Worm (Caenorhabditis elegans) whole organism, L4 larva: Measurements from ENCODE around the gene F56H9.6.

ENCODE experiments used
- F26F4.8 ChIP-seq: fragments of 200-800 bp; sonication (Bioruptor generic); conservative IDR thresholded peaks from 2 replicates; pipeline ENCODE4 v1.3.6; 2022; ENCODE audit warnings: missing genetic modification characterization, missing compliant biosample characterization
- F37D6.2 ChIP-seq: sonication (generic microtip); optimal IDR thresholded peaks from 2 replicates; lab custom pipeline; 2016; ENCODE audit warnings: mild to moderate bottlenecking, missing genetic modification characterization, missing compliant biosample characterization
- F44E2.7 ChIP-seq: fragments of 200-800 bp; sonication (Bioruptor generic); IDR thresholded peaks from 2 replicates; pipeline ENCODE4 v2.1.2; 2022; ENCODE audit warnings: missing genetic modification characterization, missing compliant biosample characterization
- Y48G9A.11 ChIP-seq: fragments of 200-800 bp; sonication (Bioruptor generic); IDR thresholded peaks from 2 replicates; pipeline ENCODE4 v1.3.6; 2022; ENCODE audit warnings: missing genetic modification reagents, missing genetic modification characterization, missing compliant biosample characterization
- Y75B8A.6 ChIP-seq: fragments of 200-800 bp; sonication (Bioruptor generic); IDR thresholded peaks from 2 replicates; pipeline ENCODE4 v1.3.6; 2022; ENCODE audit warnings: missing genetic modification reagents, missing genetic modification characterization, missing compliant biosample characterization
- aly-2 ChIP-seq: sonication (generic microtip); optimal IDR thresholded peaks from 2 replicates; lab custom pipeline; 2018; ENCODE audit warnings: missing biosample characterization, missing genetic modification characterization
- ama-1 ChIP-seq: fragments of 150-350 bp; optimal IDR thresholded peaks from 2 replicates; lab custom pipeline; 2014; ENCODE audit warnings: inconsistent platforms, mixed read lengths
- attf-4 ChIP-seq: sonication (generic microtip); optimal IDR thresholded peaks from 3 replicates; lab custom pipeline; 2017; ENCODE audit warnings: missing biosample characterization, missing genetic modification characterization
- ceh-20 ChIP-seq: fragments of 200-800 bp; sonication (Bioruptor generic); IDR thresholded peaks from 2 replicates; pipeline ENCODE4 v1.3.6; 2022; ENCODE audit warnings: missing genetic modification reagents, missing genetic modification characterization, missing compliant biosample characterization
- ceh-62 ChIP-seq: sonication (generic microtip); optimal IDR thresholded peaks from 2 replicates; lab custom pipeline; 2017; ENCODE audit warnings: missing biosample characterization, missing genetic modification characterization
- ceh-82 ChIP-seq: sonication (generic microtip); optimal IDR thresholded peaks from 2 replicates; lab custom pipeline; 2017; ENCODE audit warnings: missing biosample characterization, missing genetic modification characterization
- ces-1 ChIP-seq: fragments of 150-350 bp; sonication (generic microtip); optimal IDR thresholded peaks from 4 replicates; lab custom pipeline; 2014; ENCODE audit warnings: missing biosample characterization, missing genetic modification reagents, missing genetic modification characterization
- ctbp-1 ChIP-seq: fragments of 200-800 bp; sonication (Bioruptor generic); IDR thresholded peaks from 2 replicates; pipeline ENCODE4 v1.3.6; 2022; ENCODE audit warnings: missing genetic modification reagents, missing genetic modification characterization, missing compliant biosample characterization
- daf-12 ChIP-seq: fragments of 150-350 bp; optimal IDR thresholded peaks from 2 replicates; lab custom pipeline; 2014; ENCODE audit warnings: missing biosample characterization, missing genetic modification reagents, missing genetic modification characterization
- daf-16 ChIP-seq, 3 experiments: sonication (generic microtip); optimal IDR thresholded peaks; 2 replicates each; lab custom pipeline; 2016 to 2017; ENCODE audit warnings: missing genetic modification characterization in 3 of 3, missing genetic modification reagents in 3 of 3, mild to moderate bottlenecking in 2 of 3, missing compliant biosample characterization in 2 of 3, missing biosample characterization in 1 of 3, moderate library complexity in 1 of 3
- daf-19 ChIP-seq: fragments of 200-800 bp; sonication (Bioruptor generic); conservative IDR thresholded peaks from 2 replicates; pipeline ENCODE4 v1.3.6; 2022; ENCODE audit warnings: missing genetic modification characterization, missing compliant biosample characterization
- dmd-6 ChIP-seq: fragments of 200-800 bp; sonication (Bioruptor generic); IDR thresholded peaks from 2 replicates; pipeline ENCODE4 v1.3.6; 2022; ENCODE audit warnings: missing genetic modification reagents, missing genetic modification characterization, missing compliant biosample characterization
- dmd-8 ChIP-seq: fragments of 200-800 bp; sonication (Bioruptor generic); IDR thresholded peaks from 2 replicates; pipeline ENCODE4 v1.3.6; 2022; ENCODE audit warnings: missing genetic modification characterization, missing compliant biosample characterization
- dmd-9 ChIP-seq: fragments of 200-800 bp; sonication (Bioruptor generic); IDR thresholded peaks from 2 replicates; pipeline ENCODE4 v1.3.6; 2022; ENCODE audit warnings: missing genetic modification reagents, missing genetic modification characterization, missing compliant biosample characterization
- duxl-1 ChIP-seq: sonication (generic microtip); optimal IDR thresholded peaks from 2 replicates; lab custom pipeline; 2016; ENCODE audit warnings: mild to moderate bottlenecking, missing genetic modification characterization, moderate library complexity, missing compliant biosample characterization; ENCODE audit not compliant: poor library complexity
- gei-8 ChIP-seq: fragments of 200-800 bp; sonication (Bioruptor generic); optimal IDR thresholded peaks from 2 replicates; lab custom pipeline; 2018; ENCODE audit warnings: mild to moderate bottlenecking, missing genetic modification characterization, missing compliant biosample characterization
- hlh-30 ChIP-seq: sonication (generic microtip); optimal IDR thresholded peaks from 2 replicates; lab custom pipeline; 2017; ENCODE audit warnings: antibody characterized with exemption, mild to moderate bottlenecking, missing genetic modification characterization, missing compliant biosample characterization; ENCODE audit not compliant: insufficient read depth
- hmg-1.1 ChIP-seq: fragments of 200-800 bp; sonication (Bioruptor generic); IDR thresholded peaks from 2 replicates; pipeline ENCODE4 v1.3.6; 2022; ENCODE audit warnings: missing genetic modification reagents, missing genetic modification characterization, missing compliant biosample characterization
- lin-13 ChIP-seq: fragments of 150-350 bp; optimal IDR thresholded peaks from 2 replicates; lab custom pipeline; 2014; ENCODE audit warnings: missing biosample characterization, missing genetic modification reagents, missing genetic modification characterization
- lin-15B ChIP-seq: fragments of 150-350 bp; sonication (generic microtip); optimal IDR thresholded peaks from 3 replicates; lab custom pipeline; 2014; ENCODE audit warnings: missing biosample characterization, missing genetic modification characterization
- lin-29 ChIP-seq: fragments of 200-800 bp; sonication (Bioruptor generic); IDR thresholded peaks from 2 replicates; pipeline ENCODE4 v1.3.6; 2022; ENCODE audit warnings: missing genetic modification reagents, missing genetic modification characterization, missing compliant biosample characterization
- lsy-2 ChIP-seq, 2 experiments: fragments of 150-350 bp in 1 of 2; sonication (generic microtip) in 1 of 2; optimal IDR thresholded peaks; 2 replicates each; lab custom pipeline; 2014 to 2017; ENCODE audit warnings: missing biosample characterization in 2 of 2, missing genetic modification characterization in 2 of 2
- madf-9 ChIP-seq: fragments of 200-800 bp; sonication (Bioruptor generic); conservative IDR thresholded peaks from 2 replicates; pipeline ENCODE4 v1.3.6; 2022; ENCODE audit warnings: missing genetic modification reagents, missing genetic modification characterization, missing compliant biosample characterization
- mdl-1 ChIP-seq, 2 experiments: fragments of 150-350 bp in 1 of 2; sonication (generic microtip) in 1 of 2; optimal IDR thresholded peaks; 2 replicates each; lab custom pipeline; 2014 to 2017; ENCODE audit warnings: missing biosample characterization in 2 of 2, missing genetic modification characterization in 2 of 2
- mdt-29 ChIP-seq: fragments of 200-800 bp; sonication (Bioruptor generic); IDR thresholded peaks from 2 replicates; pipeline ENCODE4 v1.3.6; 2022; ENCODE audit warnings: missing genetic modification reagents, missing genetic modification characterization, missing compliant biosample characterization
- mep-1 ChIP-seq: fragments of 150-350 bp; sonication (generic microtip); optimal IDR thresholded peaks from 3 replicates; lab custom pipeline; 2014; ENCODE audit warnings: missing biosample characterization, missing genetic modification characterization
- mxl-3 ChIP-seq: fragments of 200-800 bp; sonication (Bioruptor generic); optimal IDR thresholded peaks from 2 replicates; lab custom pipeline; 2018; ENCODE audit warnings: mild to moderate bottlenecking, missing genetic modification characterization, missing compliant biosample characterization
- nhr-10 ChIP-seq: fragments of 150-350 bp; optimal IDR thresholded peaks from 2 replicates; lab custom pipeline; 2014; ENCODE audit warnings: missing biosample characterization, missing genetic modification characterization
- nhr-11 ChIP-seq: fragments of 150-350 bp; optimal IDR thresholded peaks from 2 replicates; lab custom pipeline; 2014; ENCODE audit warnings: missing biosample characterization, missing genetic modification characterization
- nhr-237 ChIP-seq: sonication (generic microtip); optimal IDR thresholded peaks from 2 replicates; lab custom pipeline; 2017; ENCODE audit warnings: missing biosample characterization, missing genetic modification characterization
- nhr-25 ChIP-seq: sonication (generic microtip); optimal IDR thresholded peaks from 2 replicates; lab custom pipeline; 2017; ENCODE audit warnings: missing genetic modification characterization, mild to moderate bottlenecking, missing compliant biosample characterization, antibody characterized with exemption, moderate library complexity, borderline replicate concordance; ENCODE audit not compliant: insufficient read depth
- nhr-41 ChIP-seq: fragments of 200-800 bp; sonication (Bioruptor generic); IDR thresholded peaks from 2 replicates; pipeline ENCODE4 v1.3.6; 2022; ENCODE audit warnings: missing genetic modification reagents, missing genetic modification characterization, missing compliant biosample characterization
- nhr-42 ChIP-seq: fragments of 200-800 bp; sonication (Bioruptor generic); IDR thresholded peaks from 2 replicates; pipeline ENCODE4 v1.3.6; 2022; ENCODE audit warnings: missing genetic modification characterization, missing compliant biosample characterization
- nhr-76 ChIP-seq: fragments of 150-350 bp; optimal IDR thresholded peaks from 2 replicates; lab custom pipeline; 2014; ENCODE audit warnings: missing biosample characterization, missing genetic modification characterization
- sdz-12 ChIP-seq: fragments of 200-800 bp; sonication (Bioruptor generic); optimal IDR thresholded peaks from 2 replicates; lab custom pipeline; 2018; ENCODE audit warnings: mild to moderate bottlenecking, missing genetic modification characterization, missing compliant biosample characterization
- set-16 ChIP-seq: fragments of 200-800 bp; sonication (Bioruptor generic); IDR thresholded peaks from 2 replicates; pipeline ENCODE4 v1.3.6; 2022; ENCODE audit warnings: missing genetic modification reagents, missing genetic modification characterization, missing compliant biosample characterization
- snpc-4 ChIP-seq: fragments of 150-350 bp; optimal IDR thresholded peaks from 2 replicates; lab custom pipeline; 2014; ENCODE audit warnings: missing biosample characterization, missing genetic modification characterization
- tag-97 ChIP-seq: fragments of 200-800 bp; sonication (Bioruptor generic); IDR thresholded peaks from 2 replicates; pipeline ENCODE4 v1.3.6; 2022; ENCODE audit warnings: missing genetic modification characterization, missing compliant biosample characterization
- tra-1 ChIP-seq: fragments of 200-800 bp; sonication (Bioruptor generic); IDR thresholded peaks from 2 replicates; pipeline ENCODE4 v1.3.6; 2022; ENCODE audit warnings: missing genetic modification reagents, missing genetic modification characterization, missing compliant biosample characterization
- zfp-2 ChIP-seq: sonication (generic microtip); optimal IDR thresholded peaks from 2 replicates; lab custom pipeline; 2016; ENCODE audit warnings: mild to moderate bottlenecking, missing genetic modification characterization, missing compliant biosample characterization
- zip-11 ChIP-seq: fragments of 200-800 bp; sonication (Bioruptor generic); IDR thresholded peaks from 2 replicates; pipeline ENCODE4 v1.3.6; 2022; ENCODE audit warnings: missing genetic modification characterization, missing compliant biosample characterization
- ztf-7 ChIP-seq: fragments of 150-350 bp; optimal IDR thresholded peaks from 2 replicates; lab custom pipeline; 2014; ENCODE audit warnings: missing biosample characterization, missing genetic modification characterization

The F56H9.6 gene

DNA sequence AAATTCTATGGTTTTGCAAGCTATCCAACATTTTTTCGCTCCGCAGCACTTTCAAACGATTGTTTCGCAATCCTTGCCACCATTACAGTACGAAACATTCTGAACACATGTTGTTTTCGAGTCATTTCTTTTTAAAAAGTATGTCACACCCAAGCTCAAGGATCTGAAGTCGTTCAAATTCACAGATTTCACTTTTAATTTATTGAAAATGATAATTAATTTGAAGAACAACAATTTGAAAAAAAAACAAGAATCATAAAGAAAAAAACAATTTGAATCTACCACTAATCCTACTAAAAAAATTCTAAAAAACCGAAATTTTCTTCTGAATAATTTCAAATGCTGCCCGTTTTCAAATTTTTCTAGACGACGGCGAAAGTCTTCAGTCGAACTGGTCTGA is 37.3 kb downstream of the F56H9.6 start, which contains the start of gene C14C10.2:
C14C10.2 (minus strand) TSS at position 101 of the 400 bp plus-strand sequence.
- no peak for TF ChIP-seq F37D6.2 (tag; lab: Kevin White, UChicago)
- TF ChIP-seq lin-13 = no peak
- no peak for TF ChIP-seq mdl-1 (tag; optimal IDR thresholded peaks at IDR 0.05; lab: Kevin White, UChicago)
- TF ChIP-seq F44E2.7 (GFP tag; lab: Robert Waterston, UW) = no peak
- no peak for TF ChIP-seq mep-1 (tag; lab: Kevin White, UChicago)
- TF ChIP-seq zip-11 (GFP tag; lab: Robert Waterston, UW) = no peak
- TF ChIP-seq tag-97 = no peak
- TF ChIP-seq duxl-1 (tag; lab: Kevin White, UChicago) = no peak
- no peak for TF ChIP-seq nhr-237 (tag; lab: Kevin White, UChicago)
- no peak for TF ChIP-seq Y75B8A.6
- TF ChIP-seq madf-9 (GFP tag; lab: Robert Waterston, UW) = no peak
- no peak for TF ChIP-seq lin-15B (tag; lab: Kevin White, UChicago)
- TF ChIP-seq dmd-6 (GFP tag; lab: Robert Waterston, UW) = no peak
- no peak for TF ChIP-seq daf-12
- TF ChIP-seq dmd-8 (GFP tag; lab: Robert Waterston, UW) = no peak
- no peak for TF ChIP-seq dmd-9 (GFP tag; lab: Robert Waterston, UW)
- TF ChIP-seq ctbp-1 (GFP tag; lab: Robert Waterston, UW) = no peak
- no peak for TF ChIP-seq zfp-2 (tag; lab: Kevin White, UChicago)

DNA sequence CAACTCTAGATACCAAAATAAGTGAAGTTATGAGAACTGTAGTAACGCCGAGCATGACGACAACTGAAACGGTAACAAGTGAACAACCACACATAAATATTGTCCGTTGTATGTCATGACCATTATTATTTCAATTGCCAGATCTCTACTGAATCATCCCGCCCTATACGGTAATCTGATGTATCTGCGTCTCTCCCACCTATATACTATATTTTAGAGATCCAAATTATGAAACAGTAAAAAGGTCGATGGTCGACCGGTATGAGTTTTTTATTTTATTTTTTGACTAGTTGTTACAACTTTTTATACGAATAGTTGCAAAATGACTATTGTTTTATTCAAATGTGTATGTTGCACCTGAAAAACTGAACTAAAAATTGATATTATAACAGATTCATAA is 39.0 kb downstream of the F56H9.6 start, which contains the start of gene ttr-43:
ttr-43 (minus strand) TSS at position 101 of the 400 bp plus-strand sequence.
- TF ChIP-seq nhr-10 = no peak
- TF ChIP-seq lin-13 = no peak
- no peak for TF ChIP-seq gei-8 (GFP tag; lab: Kevin White, UChicago)
- TF ChIP-seq daf-16 (GFP tag; optimal IDR thresholded peaks at IDR 0.05; lab: Kevin White, UChicago) = no peak
- TF ChIP-seq daf-16 (tag; optimal IDR thresholded peaks at IDR 0.05; lab: Kevin White, UChicago) = no peak
- no peak for TF ChIP-seq daf-19 (GFP tag; lab: Robert Waterston, UW)
- TF ChIP-seq ctbp-1 (GFP tag; lab: Robert Waterston, UW) = no peak
- TF ChIP-seq set-16 (GFP tag; lab: Robert Waterston, UW) = no peak
- no peak for TF ChIP-seq ces-1 (GFP tag; lab: Kevin White, UChicago)
- TF ChIP-seq snpc-4 = no peak
- TF ChIP-seq aly-2 (tag; lab: Kevin White, UChicago) = no peak
- TF ChIP-seq tra-1 (GFP tag; lab: Robert Waterston, UW) = no peak
- TF ChIP-seq nhr-11 (tag; lab: Kevin White, UChicago) = no peak
- no peak for TF ChIP-seq ceh-20 (GFP tag; lab: Robert Waterston, UW)
- no peak for TF ChIP-seq daf-12
- no peak for TF ChIP-seq sdz-12 (GFP tag; lab: Kevin White, UChicago)
- no peak for TF ChIP-seq F26F4.8 (GFP tag; lab: Robert Waterston, UW)
- no peak for TF ChIP-seq nhr-25 (tag; lab: Kevin White, UChicago)
- TF ChIP-seq dmd-9 (GFP tag; lab: Robert Waterston, UW) = no peak
- TF ChIP-seq madf-9 (GFP tag; lab: Robert Waterston, UW) = no peak

DNA sequence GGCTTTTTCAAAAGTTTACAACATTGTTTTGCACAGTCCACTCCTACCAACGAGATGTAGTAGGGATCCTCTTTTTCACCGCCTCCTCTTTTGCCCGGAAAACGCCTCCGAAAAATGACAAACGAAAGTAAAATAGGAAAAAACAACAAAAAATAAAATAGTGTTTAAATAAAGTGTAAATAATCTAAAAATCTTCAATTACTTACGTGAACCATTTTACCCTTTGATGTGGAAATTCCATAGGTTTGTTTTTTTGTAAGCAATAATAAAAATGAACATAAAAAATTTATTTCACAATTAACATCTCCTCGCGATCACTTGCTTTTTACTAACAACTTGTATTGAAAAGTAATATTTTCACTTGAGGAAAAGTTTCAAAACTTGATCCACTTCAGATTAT is 41.6 kb downstream of the F56H9.6 start, which contains the start of gene C14C10.1:
C14C10.1 (plus strand) TSS at position 301 of the 400 bp plus-strand sequence.
- TF ChIP-seq Y75B8A.6 (no peak), F26F4.8 (GFP tag; lab: Robert Waterston, UW) (no peak), ama-1 (lab: Kevin White, UChicago) (no peak), ceh-82 (no peak), lin-29 (no peak), nhr-76 (no peak), lsy-2 (tag; optimal IDR thresholded peaks at IDR 0.05; lab: Kevin White, UChicago) (no peak), hmg-1.1 (no peak), set-16 (GFP tag; lab: Robert Waterston, UW) (no peak), ztf-7 (tag; lab: Kevin White, UChicago) (no peak), daf-19 (GFP tag; lab: Robert Waterston, UW) (no peak), mxl-3 (GFP tag; lab: Kevin White, UChicago) (no peak), ceh-62 (tag; lab: Kevin White, UChicago) (no peak), nhr-41 (no peak), Y48G9A.11 (GFP tag; lab: Robert Waterston, UW) (no peak), hlh-30 (tag; lab: Kevin White, UChicago) (no peak), mdt-29 (no peak), nhr-42 (GFP tag; lab: Robert Waterston, UW) (no peak), attf-4 (no peak)
- TF ChIP-seq, all 104 proteins: peak for 0
